Fruit fly (Drosophila melanogaster) whole organism, embryonic: ENCODE measurements around the gene ZnT77C.

ENCODE experiments used
- Asciz ChIP-seq: fragments of 200-800 bp; sonication (Bioruptor generic); optimal IDR thresholded peaks from 2 replicates; lab custom pipeline; 2017; ENCODE audit warnings: missing biosample characterization, mild to moderate bottlenecking, missing genetic modification characterization, missing genetic modification reagents
- Awh ChIP-seq: fragments of 200-800 bp; sonication (Bioruptor generic); IDR thresholded peaks from 2 replicates; pipeline ENCODE4, ENCODE4 v1.3.6; 2022; ENCODE audit warnings: missing biosample characterization, missing genetic modification characterization
- B-H2 ChIP-seq: fragments of 200-800 bp; sonication (Bioruptor generic); optimal IDR thresholded peaks from 2 replicates; lab custom pipeline; 2018; ENCODE audit warnings: missing biosample characterization, mild to moderate bottlenecking, missing genetic modification characterization
- CG11247 ChIP-seq: fragments of 200-800 bp; sonication (Bioruptor generic); IDR thresholded peaks from 2 replicates; pipeline ENCODE4 v1.3.6; 2022; ENCODE audit warnings: missing biosample characterization, missing genetic modification characterization
- CG12155 ChIP-seq: fragments of 200-800 bp; sonication (Bioruptor generic); optimal IDR thresholded peaks from 3 replicates; lab custom pipeline; 2016; ENCODE audit warnings: missing biosample characterization, missing genetic modification characterization
- CG12744 ChIP-seq: fragments of 200-800 bp; sonication (Bioruptor generic); optimal IDR thresholded peaks from 2 replicates; lab custom pipeline; 2016; ENCODE audit warnings: missing biosample characterization, missing genetic modification characterization
- CG12769 ChIP-seq: fragments of 200-800 bp; sonication (Bioruptor generic); optimal IDR thresholded peaks from 2 replicates; lab custom pipeline; 2019; ENCODE audit warnings: missing biosample characterization, mild to moderate bottlenecking, missing genetic modification characterization, moderate library complexity
- CG12942 ChIP-seq: fragments of 200-800 bp; sonication (Bioruptor generic); optimal IDR thresholded peaks from 3 replicates; lab custom pipeline; 2016; ENCODE audit warnings: missing biosample characterization, missing genetic modification characterization
- CG14710 ChIP-seq: fragments of 200-800 bp; sonication (Bioruptor generic); optimal IDR thresholded peaks from 3 replicates; lab custom pipeline; 2019; ENCODE audit warnings: missing biosample characterization, mild to moderate bottlenecking, missing genetic modification characterization, moderate library complexity
- CG15073 ChIP-seq: fragments of 200-800 bp; sonication (Bioruptor generic); optimal IDR thresholded peaks from 2 replicates; lab custom pipeline; 2016; ENCODE audit warnings: missing biosample characterization, missing genetic modification characterization
- CG15479 ChIP-seq: fragments of 200-800 bp; sonication (Bioruptor generic); optimal IDR thresholded peaks from 3 replicates; lab custom pipeline; 2019; ENCODE audit warnings: missing biosample characterization, mild to moderate bottlenecking, missing genetic modification characterization, moderate library complexity
- CG17385 ChIP-seq: fragments of 200-800 bp; sonication (Bioruptor generic); optimal IDR thresholded peaks from 3 replicates; lab custom pipeline; 2018; ENCODE audit warnings: missing biosample characterization, mild to moderate bottlenecking, missing genetic modification characterization
- CG17912 ChIP-seq: fragments of 200-800 bp; sonication (Bioruptor generic); optimal IDR thresholded peaks from 2 replicates; lab custom pipeline; 2018; ENCODE audit warnings: missing biosample characterization, mild to moderate bottlenecking, missing genetic modification characterization
- CG18262 ChIP-seq: fragments of 200-800 bp; optimal IDR thresholded peaks from 3 replicates; lab custom pipeline; 2019; ENCODE audit warnings: missing biosample characterization, mild to moderate bottlenecking, missing genetic modification characterization, moderate library complexity
- CG2678 ChIP-seq: fragments of 200-800 bp; sonication (Bioruptor generic); optimal IDR thresholded peaks from 3 replicates; lab custom pipeline; 2019; ENCODE audit warnings: missing biosample characterization, mild to moderate bottlenecking, missing genetic modification characterization, moderate library complexity
- CG31388 ChIP-seq: fragments of 200-800 bp; sonication (Bioruptor generic); optimal IDR thresholded peaks from 2 replicates; lab custom pipeline; 2016; ENCODE audit warnings: missing biosample characterization, missing genetic modification characterization
- CG34224 ChIP-seq: fragments of 200-800 bp; sonication (Bioruptor generic); IDR thresholded peaks from 3 replicates; pipeline ENCODE4 v1.3.6; 2022; ENCODE audit warnings: missing biosample characterization, missing genetic modification characterization; ENCODE audit not compliant: partially characterized antibody
- CG43689 ChIP-seq: fragments of 200-800 bp; sonication (Bioruptor generic); IDR thresholded peaks from 2 replicates; pipeline ENCODE4 v1.3.6; 2022; ENCODE audit warnings: missing biosample characterization, missing genetic modification characterization
- CG7839 ChIP-seq: fragments of 200-800 bp; sonication (Bioruptor generic); optimal IDR thresholded peaks from 3 replicates; lab custom pipeline; 2018; ENCODE audit warnings: missing biosample characterization, mild to moderate bottlenecking, missing genetic modification characterization, moderate library complexity
- Ets97D ChIP-seq: fragments of 200-800 bp; sonication (Bioruptor generic); optimal IDR thresholded peaks from 3 replicates; lab custom pipeline; 2016; ENCODE audit warnings: missing biosample characterization, missing genetic modification characterization
- Fer1 ChIP-seq: fragments of 200-800 bp; sonication (Bioruptor generic); optimal IDR thresholded peaks from 2 replicates; lab custom pipeline; 2017; ENCODE audit warnings: missing biosample characterization, mild to moderate bottlenecking, missing genetic modification characterization
- HLH4C ChIP-seq: fragments of 200-800 bp; sonication (Bioruptor generic); IDR thresholded peaks from 3 replicates; pipeline ENCODE4 v1.3.6; 2022; ENCODE audit warnings: missing biosample characterization, missing genetic modification characterization; ENCODE audit not compliant: partially characterized antibody
- Lpt ChIP-seq: fragments of >200 bp; optimal IDR thresholded peaks from 2 replicates; lab custom pipeline; 2018; ENCODE audit warnings: missing biosample characterization, missing genetic modification characterization
- Mad ChIP-seq: fragments of 200-800 bp; sonication (Bioruptor generic); optimal IDR thresholded peaks from 2 replicates; lab custom pipeline; 2016; ENCODE audit warnings: missing biosample characterization, missing genetic modification characterization
- Meics ChIP-seq: fragments of 200-800 bp; sonication (Bioruptor generic); optimal IDR thresholded peaks from 2 replicates; lab custom pipeline; 2017; ENCODE audit warnings: missing biosample characterization, mild to moderate bottlenecking, missing genetic modification characterization
- NC2β ChIP-seq: fragments of 200-800 bp; sonication (Bioruptor generic); optimal IDR thresholded peaks from 2 replicates; lab custom pipeline; 2016; ENCODE audit warnings: missing biosample characterization, missing genetic modification characterization
- NK7.1 ChIP-seq: fragments of 200-800 bp; sonication (Bioruptor generic); optimal IDR thresholded peaks from 3 replicates; lab custom pipeline; 2016; ENCODE audit warnings: missing biosample characterization, missing genetic modification characterization
- Ravus ChIP-seq: fragments of 200-800 bp; sonication (Bioruptor generic); IDR thresholded peaks from 2 replicates; pipeline ENCODE4 v1.3.6; 2022; ENCODE audit warnings: missing biosample characterization, missing genetic modification characterization
- Vsx1 ChIP-seq: fragments of 200-800 bp; sonication (Bioruptor generic); optimal IDR thresholded peaks from 2 replicates; lab custom pipeline; 2017; ENCODE audit warnings: missing biosample characterization, mild to moderate bottlenecking, missing genetic modification characterization, missing genetic modification reagents
- ab ChIP-seq: fragments of 200-800 bp; sonication (Bioruptor generic); optimal IDR thresholded peaks from 2 replicates; lab custom pipeline; 2016; ENCODE audit warnings: missing biosample characterization, missing genetic modification characterization
- al ChIP-seq: fragments of 200-800 bp; sonication (Bioruptor generic); IDR thresholded peaks from 2 replicates; pipeline ENCODE4 v1.3.6; 2022; ENCODE audit warnings: missing biosample characterization, missing genetic modification characterization
- cato ChIP-seq: fragments of 200-800 bp; sonication (Bioruptor generic); optimal IDR thresholded peaks from 2 replicates; lab custom pipeline; 2016; ENCODE audit warnings: missing biosample characterization, missing genetic modification characterization, borderline replicate concordance
- dimm ChIP-seq: fragments of 200-800 bp; sonication (Bioruptor generic); IDR thresholded peaks from 2 replicates; pipeline ENCODE4 v1.3.6; 2022; ENCODE audit warnings: missing biosample characterization, missing genetic modification characterization
- emc ChIP-seq: fragments of 200-800 bp; sonication (Bioruptor generic); optimal IDR thresholded peaks from 2 replicates; lab custom pipeline; 2016; ENCODE audit warnings: missing biosample characterization, missing genetic modification characterization
- gem ChIP-seq: fragments of 200-800 bp; sonication (Bioruptor generic); optimal IDR thresholded peaks from 2 replicates; lab custom pipeline; 2019; ENCODE audit warnings: missing biosample characterization, mild to moderate bottlenecking, missing genetic modification characterization, moderate library complexity
- ham ChIP-seq: fragments of 200-800 bp; sonication (Bioruptor generic); IDR thresholded peaks from 2 replicates; pipeline ENCODE4 v1.3.6; 2022; ENCODE audit warnings: missing biosample characterization, missing genetic modification characterization
- kay ChIP-seq: fragments of 200-800 bp; sonication (Bioruptor generic); optimal IDR thresholded peaks from 2 replicates; lab custom pipeline; 2016; ENCODE audit warnings: missing biosample characterization, missing genetic modification characterization
- lab ChIP-seq: fragments of 200-800 bp; sonication (Bioruptor generic); optimal IDR thresholded peaks from 3 replicates; lab custom pipeline; 2017; ENCODE audit warnings: missing biosample characterization, missing genetic modification characterization, mild to moderate bottlenecking, moderate library complexity, missing genetic modification reagents
- lmd ChIP-seq: fragments of 200-800 bp; sonication (Bioruptor generic); IDR thresholded peaks from 2 replicates; pipeline ENCODE4 v1.3.6; 2022; ENCODE audit warnings: missing biosample characterization, missing genetic modification characterization
- mld ChIP-seq: fragments of 200-800 bp; sonication (Bioruptor generic); IDR thresholded peaks from 3 replicates; pipeline ENCODE4 v1.3.6; 2022; ENCODE audit warnings: missing biosample characterization, missing genetic modification characterization; ENCODE audit not compliant: partially characterized antibody
- odd ChIP-seq: fragments of 200-800 bp; sonication (Bioruptor generic); optimal IDR thresholded peaks from 2 replicates; lab custom pipeline; 2017; ENCODE audit warnings: missing biosample characterization, mild to moderate bottlenecking, missing genetic modification characterization
- org-1 ChIP-seq: fragments of 200-800 bp; sonication (Bioruptor generic); optimal IDR thresholded peaks from 2 replicates; lab custom pipeline; 2017; ENCODE audit warnings: missing biosample characterization, missing genetic modification characterization
- pzg ChIP-seq: fragments of 200-800 bp; sonication (Bioruptor generic); optimal IDR thresholded peaks from 3 replicates; lab custom pipeline; 2018; ENCODE audit warnings: missing biosample characterization, mild to moderate bottlenecking, missing genetic modification characterization, moderate library complexity
- seq ChIP-seq: fragments of 200-800 bp; sonication (Bioruptor generic); IDR thresholded peaks from 2 replicates; pipeline ENCODE4 v1.3.6; 2022; ENCODE audit warnings: missing biosample characterization, missing genetic modification characterization
- slp2 ChIP-seq: fragments of 200-800 bp; sonication (Bioruptor generic); optimal IDR thresholded peaks from 2 replicates; lab custom pipeline; 2016; ENCODE audit warnings: missing biosample characterization, missing genetic modification characterization
- toy ChIP-seq: fragments of 200-800 bp; sonication (Bioruptor generic); IDR thresholded peaks from 2 replicates; pipeline ENCODE4 v1.3.6; 2022; ENCODE audit warnings: missing biosample characterization, missing genetic modification characterization
- trem ChIP-seq: fragments of 200-800 bp; optimal IDR thresholded peaks from 3 replicates; lab custom pipeline; 2019; ENCODE audit warnings: missing biosample characterization, mild to moderate bottlenecking, missing genetic modification characterization, moderate library complexity
- unpg ChIP-seq: fragments of 200-800 bp; sonication (Bioruptor generic); optimal IDR thresholded peaks from 3 replicates; lab custom pipeline; 2018; ENCODE audit warnings: missing biosample characterization, mild to moderate bottlenecking, missing genetic modification characterization, moderate library complexity
- z ChIP-seq: fragments of 200-800 bp; sonication (Bioruptor generic); IDR thresholded peaks from 3 replicates; pipeline ENCODE4 v1.3.6; 2022; ENCODE audit warnings: missing biosample characterization, missing genetic modification characterization
- zf30C ChIP-seq: fragments of 200-800 bp; sonication (Bioruptor generic); optimal IDR thresholded peaks from 3 replicates; lab custom pipeline; 2018; ENCODE audit warnings: missing biosample characterization, mild to moderate bottlenecking, missing genetic modification characterization

The ZnT77C gene

DNA sequence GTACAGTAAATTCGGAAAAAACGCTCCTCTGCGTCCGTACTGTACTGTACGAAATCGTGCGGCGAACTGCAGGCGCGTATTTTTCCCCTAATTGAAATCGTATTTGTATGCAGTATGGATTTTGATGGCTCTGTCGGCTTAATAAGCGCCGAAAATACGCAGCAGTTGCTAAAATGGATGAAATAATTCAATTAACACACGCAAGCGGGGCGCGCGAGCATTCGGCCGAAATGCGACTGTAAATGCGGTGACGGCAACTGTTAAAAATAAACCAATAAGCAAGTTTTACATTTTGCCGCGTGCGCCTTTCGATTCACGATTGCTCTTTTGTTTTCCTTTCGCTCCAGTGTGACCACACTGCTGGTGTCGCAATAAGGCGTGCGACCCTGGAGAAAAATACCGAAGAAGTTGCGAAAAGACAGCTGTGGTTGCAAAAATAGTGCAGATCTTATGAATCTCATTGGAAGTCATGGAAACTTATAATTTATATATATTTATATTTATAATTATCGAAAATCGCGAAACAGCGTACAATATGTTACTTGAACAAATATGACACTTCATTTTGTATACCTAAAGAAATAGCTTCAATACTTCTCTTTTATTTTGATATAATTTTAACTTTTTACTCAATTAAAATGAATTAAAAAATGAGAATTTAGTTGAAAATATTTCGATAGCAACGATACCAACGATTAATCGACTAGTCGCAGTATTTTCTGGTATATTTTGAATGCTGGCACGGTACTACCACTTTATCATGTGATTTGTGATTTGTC, 21.5 kb downstream of the ZnT77C start, which contains the start of the genes CG32428 and CG5969 (continued):
- TF ChIP-seq CG43689 (no peak), ab (no peak), CG12942 (GFP tag; lab: Kevin White, UChicago) (peak; percentile 16), dimm (GFP tag; lab: Robert Waterston, UW) (no peak), kay (GFP tag; lab: Kevin White, UChicago) (peak; percentile 1), org-1 (GFP tag; lab: Kevin White, UChicago) (no peak), CG12155 (GFP tag; lab: Kevin White, UChicago) (peak; percentile 28), CG15479 (peak; percentile 81), Awh (no peak), z (GFP tag; lab: Robert Waterston, UW) (no peak), cato (GFP tag; lab: Kevin White, UChicago) (no peak), Lpt (GFP tag; lab: Kevin White, UChicago) (no peak), CG18262 (tag; lab: Kevin White, UChicago) (peak; percentile 54), CG2678 (tag; lab: Kevin White, UChicago) (peak; percentile 80), ham (GFP tag; lab: Robert Waterston, UW) (no peak), NK7.1 (GFP tag; lab: Kevin White, UChicago) (no peak), CG14710 (tag; lab: Kevin White, UChicago) (peak; percentile 96), CG17912 (GFP tag; lab: Kevin White, UChicago) (no peak), Vsx1 (GFP tag; lab: Kevin White, UChicago) (no peak), toy (no peak), CG12744 (GFP tag; lab: Kevin White, UChicago) (no peak), mld (GFP tag; lab: Robert Waterston, UW) (no peak), CG17385 (GFP tag; lab: Kevin White, UChicago) (peak; percentile 49), Mad (GFP tag; lab: Kevin White, UChicago) (no peak), trem (tag; lab: Kevin White, UChicago) (peak; percentile 75), pzg (GFP tag; lab: Kevin White, UChicago) (peak; percentile 62), gem (peak; percentile 80), Ets97D (GFP tag; lab: Kevin White, UChicago) (peak; percentile 39), CG7839 (tag; lab: Kevin White, UChicago) (peak; percentile 76), CG31388 (no peak), B-H2 (GFP tag; lab: Kevin White, UChicago) (no peak), al (GFP tag; lab: Robert Waterston, UW) (peak; percentile 69), unpg (GFP tag; lab: Kevin White, UChicago) (peak; percentile 67), emc (GFP tag; lab: Kevin White, UChicago) (no peak), slp2 (GFP tag; lab: Kevin White, UChicago) (no peak), CG12769 (tag; lab: Kevin White, UChicago) (no peak), CG15073 (GFP tag; lab: Kevin White, UChicago) (no peak), Asciz (no peak), lmd (GFP tag; lab: Robert Waterston, UW) (peak; percentile 64), odd (GFP tag; lab: Kevin White, UChicago) (peak; percentile 15), HLH4C (GFP tag; lab: Robert Waterston, UW) (0 out of 3 replicates have a peak, but pooled peaks have one; percentile 8), Meics (peak; percentile 79), lab (peak; percentile 72), CG34224 (no peak), CG11247 (GFP tag; lab: Robert Waterston, UW) (peak; percentile 61), Ravus (GFP tag; lab: Robert Waterston, UW) (peak; percentile 13), zf30C (GFP tag; lab: Kevin White, UChicago) (no peak), NC2β (no peak), Fer1 (GFP tag; lab: Kevin White, UChicago) (peak; percentile 3), seq (GFP tag; lab: Robert Waterston, UW) (no peak)
